Worm (Caenorhabditis elegans) whole organism, L1 larva: ENCODE results near the gene acs-11.
A peak's percentile ranks its signal among the peaks of the same experiment; 100 is the strongest.

ENCODE experiments used
- Y116A8C.19 ChIP-seq: sonication (generic microtip); optimal IDR thresholded peaks from 2 replicates; lab custom pipeline; 2016; ENCODE audit warnings: missing compliant biosample characterization, missing genetic modification characterization, borderline replicate concordance
- aha-1 ChIP-seq: fragments of 150-350 bp; optimal IDR thresholded peaks from 2 replicates; lab custom pipeline; 2014; ENCODE audit warnings: missing biosample characterization, missing genetic modification characterization
- alr-1 ChIP-seq: fragments of 200-800 bp; sonication (Bioruptor generic); optimal IDR thresholded peaks from 2 replicates; lab custom pipeline; 2018; ENCODE audit warnings: borderline replicate concordance, mild to moderate bottlenecking, missing genetic modification characterization, missing compliant biosample characterization
- aly-2 ChIP-seq: fragments of 150-350 bp; optimal IDR thresholded peaks from 2 replicates; lab custom pipeline; 2014; ENCODE audit warnings: missing biosample characterization, missing genetic modification characterization
- ama-1 ChIP-seq: fragments of 150-350 bp; optimal IDR thresholded peaks from 2 replicates; lab custom pipeline; 2014
- blmp-1 ChIP-seq: fragments of 150-350 bp; optimal IDR thresholded peaks from 2 replicates; lab custom pipeline; 2014; ENCODE audit warnings: missing biosample characterization, missing genetic modification characterization
- ceh-63 ChIP-seq: fragments of 200-800 bp; sonication (Bioruptor generic); optimal IDR thresholded peaks from 2 replicates; lab custom pipeline; 2018; ENCODE audit warnings: mild to moderate bottlenecking, missing genetic modification characterization, missing compliant biosample characterization
- ceh-82 ChIP-seq, 3 experiments: fragments of 150-350 bp in 1 of 3; sonication (generic microtip) in 2 of 3; optimal IDR thresholded peaks; 2 replicates each; lab custom pipeline; 2014 to 2017; ENCODE audit warnings: missing biosample characterization in 3 of 3, missing genetic modification characterization in 3 of 3
- ces-1 ChIP-seq: fragments of 150-350 bp; optimal IDR thresholded peaks from 2 replicates; lab custom pipeline; 2014; ENCODE audit warnings: missing biosample characterization, missing genetic modification reagents, missing genetic modification characterization
- efl-1 ChIP-seq, 4 experiments: fragments of 150-350 bp; optimal IDR thresholded peaks in 3 of 4; peaks in 1 of 4; 1 replicate in 1 of 4; 2 replicates in 3 of 4; lab custom pipeline; 2014; ENCODE audit warnings: missing biosample characterization in 2 of 4, missing genetic modification characterization in 2 of 4, missing genetic modification reagents in 2 of 4
- egl-27 ChIP-seq, 2 experiments: fragments of 150-350 bp in 1 of 2; sonication (generic microtip); optimal IDR thresholded peaks; 3 replicates each; lab custom pipeline; 2017 to 2018; ENCODE audit warnings: missing biosample characterization in 2 of 2, missing genetic modification characterization in 2 of 2, missing genetic modification reagents in 2 of 2
- elt-2 ChIP-seq: sonication (generic microtip); optimal IDR thresholded peaks from 2 replicates; lab custom pipeline; 2016; ENCODE audit warnings: missing genetic modification characterization, mild to moderate bottlenecking, inconsistent platforms, missing compliant biosample characterization, missing genetic modification reagents
- elt-3 ChIP-seq, 6 experiments: fragments of 150-350 bp in 1 of 6; sonication (generic microtip); optimal IDR thresholded peaks; 2 replicates each; lab custom pipeline; 2017 to 2018; ENCODE audit warnings: missing biosample characterization in 6 of 6, missing genetic modification characterization in 6 of 6, inconsistent platforms in 1 of 6
- fkh-8 ChIP-seq: sonication (generic microtip); optimal IDR thresholded peaks from 2 replicates; lab custom pipeline; 2016; ENCODE audit warnings: mild to moderate bottlenecking, missing genetic modification characterization, missing compliant biosample characterization
- grh-1 ChIP-seq: fragments of 200-800 bp; sonication (Bioruptor generic); IDR thresholded peaks from 2 replicates; pipeline ENCODE4 v1.3.6; 2022; ENCODE audit warnings: missing genetic modification reagents, missing genetic modification characterization, missing compliant biosample characterization
- hlh-17 ChIP-seq: fragments of 200-800 bp; sonication (Bioruptor generic); optimal IDR thresholded peaks from 2 replicates; lab custom pipeline; 2018; ENCODE audit warnings: missing genetic modification characterization, mild to moderate bottlenecking, missing compliant biosample characterization, moderate library complexity, borderline replicate concordance
- hpl-2 ChIP-seq: fragments of 150-350 bp; optimal IDR thresholded peaks from 2 replicates; lab custom pipeline; 2014; ENCODE audit warnings: missing biosample characterization, missing genetic modification reagents, missing genetic modification characterization
- isw-1 ChIP-seq: fragments of 200-800 bp; sonication (Bioruptor generic); IDR thresholded peaks from 2 replicates; pipeline ENCODE4 v1.3.6; 2022; ENCODE audit warnings: missing genetic modification characterization, missing compliant biosample characterization
- jun-1 ChIP-seq: fragments of 150-350 bp; optimal IDR thresholded peaks from 2 replicates; lab custom pipeline; 2014; ENCODE audit warnings: missing biosample characterization, missing genetic modification reagents, missing genetic modification characterization
- lin-13 ChIP-seq: fragments of 150-350 bp; optimal IDR thresholded peaks from 2 replicates; lab custom pipeline; 2014; ENCODE audit warnings: missing biosample characterization, missing genetic modification reagents, missing genetic modification characterization
- lin-14 ChIP-seq: fragments of 200-800 bp; sonication (Bioruptor generic); optimal IDR thresholded peaks from 2 replicates; lab custom pipeline; 2018; ENCODE audit warnings: mild to moderate bottlenecking, missing genetic modification characterization, moderate library complexity, missing compliant biosample characterization
- lin-35 ChIP-seq, 2 experiments: fragments of 150-350 bp; optimal IDR thresholded peaks; 2 replicates each; lab custom pipeline; 2014; ENCODE audit warnings: missing biosample characterization in 2 of 2, missing genetic modification characterization in 2 of 2, missing genetic modification reagents in 2 of 2
- lin-39 ChIP-seq: fragments of 150-350 bp; optimal IDR thresholded peaks from 2 replicates; lab custom pipeline; 2014; ENCODE audit warnings: missing biosample characterization, missing genetic modification reagents, missing genetic modification characterization
- lsy-2 ChIP-seq, 2 experiments: fragments of 150-350 bp; optimal IDR thresholded peaks; 2 replicates each; lab custom pipeline; 2014; ENCODE audit warnings: missing biosample characterization in 2 of 2, missing genetic modification characterization in 2 of 2
- mab-9 ChIP-seq: fragments of 200-800 bp; sonication (Bioruptor generic); IDR thresholded peaks from 2 replicates; pipeline ENCODE4 v1.3.6; 2022; ENCODE audit warnings: missing genetic modification reagents, missing genetic modification characterization, missing compliant biosample characterization
- mef-2 ChIP-seq: fragments of 150-350 bp; optimal IDR thresholded peaks from 2 replicates; lab custom pipeline; 2014; ENCODE audit warnings: missing biosample characterization, missing genetic modification characterization
- mep-1 ChIP-seq: fragments of 150-350 bp; optimal IDR thresholded peaks from 2 replicates; lab custom pipeline; 2014; ENCODE audit warnings: missing biosample characterization, missing genetic modification characterization
- nhr-11 ChIP-seq: fragments of 150-350 bp; optimal IDR thresholded peaks from 2 replicates; lab custom pipeline; 2014; ENCODE audit warnings: missing biosample characterization, missing genetic modification characterization
- nhr-12 ChIP-seq: sonication (generic microtip); optimal IDR thresholded peaks from 2 replicates; lab custom pipeline; 2017; ENCODE audit warnings: missing biosample characterization, missing genetic modification characterization
- nhr-19 ChIP-seq: fragments of 200-800 bp; sonication (Bioruptor generic); conservative IDR thresholded peaks from 2 replicates; pipeline ENCODE4 v1.3.6; 2022; ENCODE audit warnings: missing genetic modification characterization, missing compliant biosample characterization
- nhr-20 ChIP-seq: sonication (generic microtip); optimal IDR thresholded peaks from 2 replicates; lab custom pipeline; 2016; ENCODE audit warnings: mild to moderate bottlenecking, missing genetic modification characterization, missing compliant biosample characterization
- nhr-28 ChIP-seq: fragments of 150-350 bp; optimal IDR thresholded peaks from 2 replicates; lab custom pipeline; 2014; ENCODE audit warnings: missing biosample characterization, missing genetic modification characterization
- nhr-47 ChIP-seq: sonication (generic microtip); optimal IDR thresholded peaks from 2 replicates; lab custom pipeline; 2016; ENCODE audit warnings: mild to moderate bottlenecking, missing genetic modification characterization, moderate library complexity, missing compliant biosample characterization
- nhr-71 ChIP-seq: sonication (generic microtip); optimal IDR thresholded peaks from 2 replicates; lab custom pipeline; 2016; ENCODE audit warnings: mild to moderate bottlenecking, missing genetic modification characterization, moderate library complexity, missing compliant biosample characterization
- nhr-76 ChIP-seq: sonication (generic microtip); optimal IDR thresholded peaks from 2 replicates; lab custom pipeline; 2017; ENCODE audit warnings: missing biosample characterization, missing genetic modification characterization
- nhr-84 ChIP-seq: sonication (generic microtip); optimal IDR thresholded peaks from 2 replicates; lab custom pipeline; 2017; ENCODE audit warnings: missing biosample characterization, missing genetic modification characterization
- nhr-85 ChIP-seq: sonication (generic microtip); peaks from one replicate; lab custom pipeline; 2016; ENCODE audit warnings: missing genetic modification characterization, inconsistent platforms, missing compliant biosample characterization
- pag-3 ChIP-seq: sonication (generic microtip); optimal IDR thresholded peaks from 2 replicates; lab custom pipeline; 2017; ENCODE audit warnings: missing genetic modification characterization, mild to moderate bottlenecking, missing compliant biosample characterization, antibody characterized with exemption, borderline replicate concordance; ENCODE audit not compliant: insufficient read depth
- pqm-1 ChIP-seq: sonication (generic microtip); optimal IDR thresholded peaks from 3 replicates; lab custom pipeline; 2017; ENCODE audit warnings: missing biosample characterization, missing genetic modification characterization
- rnt-1 ChIP-seq: sonication (generic microtip); optimal IDR thresholded peaks from 2 replicates; lab custom pipeline; 2016; ENCODE audit warnings: mild to moderate bottlenecking, missing genetic modification characterization, moderate library complexity, missing compliant biosample characterization
- skn-1 ChIP-seq: fragments of 150-350 bp; optimal IDR thresholded peaks from 2 replicates; lab custom pipeline; 2014; ENCODE audit warnings: missing biosample characterization, missing genetic modification characterization
- snpc-4 ChIP-seq: fragments of 150-350 bp; optimal IDR thresholded peaks from 2 replicates; lab custom pipeline; 2014; ENCODE audit warnings: missing biosample characterization, missing genetic modification characterization
- snu-23 ChIP-seq: sonication (generic microtip); optimal IDR thresholded peaks from 2 replicates; lab custom pipeline; 2016; ENCODE audit warnings: missing genetic modification characterization, missing compliant biosample characterization
- swsn-7 ChIP-seq: sonication (generic microtip); optimal IDR thresholded peaks from 2 replicates; lab custom pipeline; 2016; ENCODE audit warnings: missing genetic modification characterization, missing compliant biosample characterization
- unc-30 ChIP-seq: sonication (generic microtip); optimal IDR thresholded peaks from 2 replicates; lab custom pipeline; 2017; ENCODE audit warnings: missing biosample characterization, missing genetic modification characterization
- xbp-1 ChIP-seq: sonication (generic microtip); optimal IDR thresholded peaks from 2 replicates; lab custom pipeline; 2016; ENCODE audit warnings: missing genetic modification characterization, missing compliant biosample characterization
- zip-4 ChIP-seq: fragments of 200-800 bp; sonication (Bioruptor generic); optimal IDR thresholded peaks from 2 replicates; lab custom pipeline; 2018; ENCODE audit warnings: mild to moderate bottlenecking, missing genetic modification characterization, moderate library complexity, missing compliant biosample characterization

Gene acs-11

DNA sequence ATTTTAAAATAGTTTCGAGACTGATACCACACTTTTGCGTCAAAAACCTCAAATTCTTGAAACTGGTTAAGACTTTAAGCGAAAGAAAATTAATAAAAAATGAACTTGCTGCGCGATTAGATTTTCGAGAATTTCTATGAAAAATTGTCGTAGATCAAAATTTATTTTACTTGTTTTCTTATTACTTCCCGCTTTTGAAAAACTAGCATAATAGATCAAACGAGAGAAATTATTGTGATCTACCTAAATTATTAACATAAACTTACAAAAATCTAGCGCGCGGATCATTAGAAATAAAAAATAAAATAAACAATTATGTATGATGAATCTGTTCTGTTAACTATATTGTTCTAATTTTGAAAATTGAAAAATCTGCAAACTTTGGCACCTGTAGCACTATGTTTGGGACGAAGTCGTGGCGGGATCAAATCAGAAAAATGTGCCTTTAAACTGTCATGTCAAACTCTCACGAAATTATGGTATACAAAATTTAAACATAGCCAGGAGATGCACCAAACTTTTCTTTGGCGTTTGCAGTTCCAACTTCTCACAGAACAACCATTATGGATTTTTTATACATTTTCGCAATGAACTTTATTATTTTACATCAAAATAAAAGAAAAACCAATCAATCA lies 15.1 kb upstream of the acs-11 start:
- TF ChIP-seq elt-2 (tag; lab: Kevin White, UChicago) (peak; percentile 35), mef-2 (no peak), fkh-8 (tag; lab: Kevin White, UChicago) (no peak), mab-9 (GFP tag; lab: Robert Waterston, UW) (no peak), hlh-17 (GFP tag; lab: Kevin White, UChicago) (no peak), Y116A8C.19 (no peak), ama-1 (peak; percentile 10), unc-30 (no peak)

DNA sequence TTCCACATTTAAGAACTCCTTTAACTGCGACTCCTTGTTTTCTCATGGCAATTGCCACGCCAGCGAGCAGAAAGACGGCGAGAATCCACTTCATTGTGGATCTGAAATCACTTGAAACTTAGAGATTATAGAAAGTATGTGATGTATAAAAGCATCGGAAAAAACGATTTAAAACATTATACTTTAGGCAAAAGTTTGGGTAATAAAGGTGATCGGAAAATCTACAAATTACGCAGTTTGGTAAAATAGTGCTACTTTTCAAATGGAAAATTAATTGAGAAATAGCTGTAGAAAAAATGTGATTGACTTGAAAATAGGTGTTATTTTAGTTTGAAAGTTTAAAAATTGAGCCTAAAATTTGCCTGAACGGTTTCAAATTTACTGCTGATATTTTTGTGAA lies 14.2 kb upstream of the acs-11 start, which contains the start of gene ttr-41:
ttr-41 (minus strand) TSS at position 101 of the 400 bp plus-strand sequence.
- TF ChIP-seq grh-1 (GFP tag; lab: Robert Waterston, UW) (no peak), nhr-28 (tag; lab: Kevin White, UChicago) (no peak), xbp-1 (tag; lab: Kevin White, UChicago) (no peak), aly-2 (tag; lab: Kevin White, UChicago) (no peak), blmp-1 (no peak), egl-27 (tag; optimal IDR thresholded peaks at IDR 0.05; lab: Kevin White, UChicago) (no peak), isw-1 (no peak)

DNA sequence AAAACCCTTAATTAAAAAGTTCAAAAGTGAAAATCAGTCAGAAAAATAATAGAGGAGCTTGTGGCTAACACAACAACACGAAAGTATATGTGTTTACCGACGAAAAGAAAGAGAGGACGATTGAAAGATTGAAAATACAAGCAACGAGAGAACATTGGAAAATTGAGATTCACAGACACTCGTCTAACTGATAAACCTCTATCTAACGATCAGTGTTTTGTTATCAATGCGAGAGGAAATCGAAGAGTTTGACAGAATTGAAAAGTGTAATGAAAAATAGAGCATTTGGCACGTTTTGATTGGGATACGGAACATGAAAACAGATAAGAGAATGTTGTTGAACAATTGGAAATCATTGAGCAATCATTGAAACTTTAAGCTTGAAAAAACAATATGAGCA lies 13.2 kb upstream of the acs-11 start:
- peak; percentile 55 for TF ChIP-seq nhr-71 (tag; lab: Kevin White, UChicago)
- TF ChIP-seq lin-39 (tag; lab: Kevin White, UChicago), result no peak
- no peak for TF ChIP-seq swsn-7 (tag; lab: Kevin White, UChicago)
- no peak for TF ChIP-seq nhr-85 (tag; lab: Kevin White, UChicago)
- no peak for TF ChIP-seq ceh-82 (tag; optimal IDR thresholded peaks at IDR 0.05; lab: Kevin White, UChicago)
- no peak for TF ChIP-seq lin-13 (GFP tag; lab: Kevin White, UChicago)
- no peak for TF ChIP-seq ceh-63 (GFP tag; lab: Kevin White, UChicago)
- peak in 1 of 2 experiments; percentile 7 for TF ChIP-seq efl-1 (optimal IDR thresholded peaks at IDR 0.05; lab: Kevin White, UChicago)
- TF ChIP-seq efl-1 (GFP tag; optimal IDR thresholded peaks at IDR 0.05 in 1 of 2; lab: Kevin White, UChicago), result peak in 1 of 2 experiments; percentile 85
- peak; percentile 3 for TF ChIP-seq mep-1 (tag; lab: Kevin White, UChicago)
- no peak for TF ChIP-seq alr-1 (tag; lab: Kevin White, UChicago)
- peak; percentile 33 for TF ChIP-seq snu-23
- TF ChIP-seq pqm-1, result peak; percentile 35
- TF ChIP-seq nhr-11, result no peak
- no peak for TF ChIP-seq nhr-47 (tag; lab: Kevin White, UChicago)
- TF ChIP-seq rnt-1 (tag; lab: Kevin White, UChicago), result peak; percentile 44
- TF ChIP-seq nhr-12 (tag; lab: Kevin White, UChicago), result no peak
- peak; percentile 29 for TF ChIP-seq nhr-20 (tag; lab: Kevin White, UChicago)
- TF ChIP-seq zip-4 (GFP tag; lab: Kevin White, UChicago), result no peak
- peak in 4 of 6 experiments; percentile 4 to 71 (median 39) for TF ChIP-seq elt-3 (tag; optimal IDR thresholded peaks at IDR 0.05; lab: Kevin White, UChicago)
- TF ChIP-seq lin-14 (GFP tag; lab: Kevin White, UChicago), result peak; percentile 82
- no peak for TF ChIP-seq egl-27 (tag; optimal IDR thresholded peaks at IDR 0.05; lab: Kevin White, UChicago)
- no peak for TF ChIP-seq nhr-19 (GFP tag; lab: Robert Waterston, UW)
- TF ChIP-seq jun-1, result no peak
- no peak for TF ChIP-seq unc-30
- no peak for TF ChIP-seq pag-3
- no peak for TF ChIP-seq aha-1 (tag; lab: Kevin White, UChicago)
- TF ChIP-seq lin-35 (GFP tag; optimal IDR thresholded peaks at IDR 0.05; lab: Kevin White, UChicago), result peak in 1 of 2 experiments; percentile 51
- no peak for TF ChIP-seq grh-1 (GFP tag; lab: Robert Waterston, UW)
- no peak for TF ChIP-seq isw-1
- TF ChIP-seq nhr-76 (tag; lab: Kevin White, UChicago), result no peak
- peak; percentile 97 for TF ChIP-seq elt-2 (tag; lab: Kevin White, UChicago)
- peak; percentile 12 for TF ChIP-seq blmp-1
- TF ChIP-seq ama-1, result no peak
- TF ChIP-seq lsy-2 (tag; optimal IDR thresholded peaks at IDR 0.05; lab: Kevin White, UChicago), result peak in 1 of 2 experiments; percentile 38
- no peak for TF ChIP-seq ces-1 (GFP tag; lab: Kevin White, UChicago)
- TF ChIP-seq snpc-4 (tag; lab: Kevin White, UChicago), result no peak
- TF ChIP-seq nhr-84 (tag; lab: Kevin White, UChicago), result no peak
- no peak for TF ChIP-seq skn-1 (tag; lab: Kevin White, UChicago)
- TF ChIP-seq fkh-8 (tag; lab: Kevin White, UChicago), result no peak
- no peak for TF ChIP-seq hpl-2
